Fruit fly (Drosophila melanogaster): ENCODE measurements around the gene Spindly.

Gene Spindly

DNA sequence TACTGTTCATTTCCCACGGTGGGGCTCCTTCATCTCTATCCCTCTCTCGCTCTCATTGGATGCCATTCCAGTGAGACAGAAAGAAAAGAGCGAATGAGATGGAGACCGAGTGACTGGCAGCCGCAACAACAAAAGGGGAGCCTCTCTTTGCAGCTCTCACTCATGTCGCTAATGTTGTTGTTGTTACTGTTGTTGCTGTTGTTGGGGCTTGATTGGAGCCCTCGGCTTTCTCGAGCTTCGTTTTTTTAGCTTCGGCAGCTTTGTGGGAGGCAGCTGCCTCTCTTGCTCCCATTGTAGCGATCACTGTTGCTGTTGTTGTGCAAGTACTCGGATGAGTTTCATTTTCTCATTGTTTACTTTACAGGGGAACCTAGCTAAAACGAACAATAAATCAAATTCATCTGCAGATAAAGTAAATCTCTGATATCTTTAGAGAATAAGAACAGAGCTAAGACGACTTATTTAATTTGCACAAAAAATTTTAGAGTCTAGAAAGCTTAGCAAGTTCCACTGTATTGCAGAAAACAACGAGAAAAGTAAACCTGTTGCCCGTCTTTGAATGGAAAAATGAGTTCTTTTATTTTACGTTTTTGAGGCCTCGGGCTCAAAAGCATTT is 4.2 kb upstream of the Spindly start (continued):
- TF ChIP-seq dmrt93B (GFP tag; optimal IDR thresholded peaks at IDR 0.05) (peak; percentile 73), Mio (GFP tag; optimal IDR thresholded peaks at IDR 0.05) (peak; percentile 24), rgr (GFP tag; optimal IDR thresholded peaks at IDR 0.05) (peak; percentile 80)

dm6 chr2L:3532973-3533525 is 2.9 kb upstream of the Spindly start:
- TF ChIP-seq sv (GFP tag; optimal IDR thresholded peaks at IDR 0.05) (no peak), psq (GFP tag; optimal IDR thresholded peaks at IDR 0.05) (peak; percentile 17), Hr78 (GFP tag; optimal IDR thresholded peaks at IDR 0.05) (no peak), dl (GFP tag; optimal IDR thresholded peaks at IDR 0.05; ENCODE audit: insufficient read depth in 1 of 2, partially characterized antibody in 2 of 2) (no peak), HLH106 (tag; optimal IDR thresholded peaks at IDR 0.05) (peak; percentile 20), foxo (GFP tag; optimal IDR thresholded peaks at IDR 0.05) (peak in 1 of 2 experiments; percentile 40), dsf (GFP tag; optimal IDR thresholded peaks at IDR 0.05; ENCODE audit: borderline replicate concordance) (no peak), Hr83 (GFP tag; optimal IDR thresholded peaks at IDR 0.05; ENCODE audit: poor library complexity, severe bottlenecking) (no peak), CrebA (GFP tag; optimal IDR thresholded peaks at IDR 0.05; ENCODE audit: borderline replicate concordance) (no peak), h (GFP tag; optimal IDR thresholded peaks at IDR 0.05) (peak; percentile 19), Abd-B (GFP tag; optimal IDR thresholded peaks at IDR 0.05) (no peak), ey (GFP tag; optimal IDR thresholded peaks at IDR 0.05) (peak; percentile 5), Dfd (GFP tag; optimal IDR thresholded peaks at IDR 0.05) (no peak), brk (GFP tag; optimal IDR thresholded peaks at IDR 0.05) (no peak), tai (GFP tag; optimal IDR thresholded peaks at IDR 0.05) (no peak), fru (GFP tag; optimal IDR thresholded peaks at IDR 0.05) (peak; percentile 2), dmrt93B (GFP tag; optimal IDR thresholded peaks at IDR 0.05) (no peak), woc (GFP tag; optimal IDR thresholded peaks at IDR 0.05) (no peak), usp (GFP tag; optimal IDR thresholded peaks at IDR 0.05) (no peak)

DNA sequence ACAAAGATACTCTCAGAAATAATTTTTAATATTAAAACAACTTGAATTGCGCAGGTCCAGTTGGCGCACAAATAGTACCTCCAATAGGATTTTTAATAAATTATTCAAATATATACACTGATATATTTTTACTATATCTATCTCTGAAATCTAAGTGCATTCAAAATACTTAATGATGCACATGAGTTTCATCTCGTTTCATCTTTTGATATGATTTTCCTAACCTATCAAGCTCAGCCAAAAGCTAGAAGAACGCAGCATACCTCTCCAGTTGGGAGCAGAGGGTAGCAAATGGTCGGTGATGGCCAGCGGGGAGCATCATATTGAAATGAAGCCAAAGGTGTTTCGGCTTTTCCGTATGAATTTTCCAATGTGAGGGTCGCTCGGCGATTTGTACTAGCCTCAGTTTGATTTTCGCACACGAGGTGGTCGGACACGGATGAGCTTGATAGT is 5.4 kb downstream of the Spindly start, which contains the start of gene CG8852:
Gene CG8852, plus strand, starts transcription at position 403 of the 453 bp plus-strand sequence.
- TF ChIP-seq CG9705 (GFP tag; optimal IDR thresholded peaks at IDR 0.05) (no peak), OdsH (GFP tag; optimal IDR thresholded peaks at IDR 0.05) (no peak), Dfd (GFP tag; optimal IDR thresholded peaks at IDR 0.05) (no peak), CrebA (GFP tag; optimal IDR thresholded peaks at IDR 0.05; ENCODE audit: borderline replicate concordance) (no peak), lola (GFP tag; optimal IDR thresholded peaks at IDR 0.05) (no peak), Jra (GFP tag; optimal IDR thresholded peaks at IDR 0.05) (no peak), psq (GFP tag; optimal IDR thresholded peaks at IDR 0.05) (no peak), sv (GFP tag; optimal IDR thresholded peaks at IDR 0.05) (no peak), pan (optimal IDR thresholded peaks at IDR 0.05) (no peak), Vsx2 (GFP tag; optimal IDR thresholded peaks at IDR 0.05; ENCODE audit: partially characterized antibody) (no peak), CG32264 (GFP tag; optimal IDR thresholded peaks at IDR 0.05) (no peak), jim (GFP tag; optimal IDR thresholded peaks at IDR 0.05) (no peak), ey (GFP tag; optimal IDR thresholded peaks at IDR 0.05) (no peak), br (GFP tag; optimal IDR thresholded peaks at IDR 0.05) (no peak)

dm6 chr2L:3523956-3524355 is 6.2 kb downstream of the Spindly start, which contains the start of gene Sr-CIV:
Gene Sr-CIV (minus strand): TSS chr2L:3524056.
- TF ChIP-seq CrebA (GFP tag; optimal IDR thresholded peaks at IDR 0.05; ENCODE audit: borderline replicate concordance) (no peak), fru (GFP tag; optimal IDR thresholded peaks at IDR 0.05) (no peak), Mio (GFP tag; optimal IDR thresholded peaks at IDR 0.05) (no peak), psq (GFP tag; optimal IDR thresholded peaks at IDR 0.05) (no peak), br (GFP tag; optimal IDR thresholded peaks at IDR 0.05) (no peak), woc (GFP tag; optimal IDR thresholded peaks at IDR 0.05) (no peak), GATAd (GFP tag; optimal IDR thresholded peaks at IDR 0.05) (no peak), usp (GFP tag; optimal IDR thresholded peaks at IDR 0.05) (no peak), CG9705 (GFP tag; optimal IDR thresholded peaks at IDR 0.05) (no peak), h (GFP tag; optimal IDR thresholded peaks at IDR 0.05) (no peak), CG32264 (GFP tag; optimal IDR thresholded peaks at IDR 0.05) (no peak), lola (GFP tag; optimal IDR thresholded peaks at IDR 0.05) (no peak), Sp1 (GFP tag; optimal IDR thresholded peaks at IDR 0.05) (no peak), N (GFP tag; optimal IDR thresholded peaks at IDR 0.05) (no peak), Hr78 (GFP tag; optimal IDR thresholded peaks at IDR 0.05) (no peak), Rel (GFP tag; optimal IDR thresholded peaks at IDR 0.05) (no peak), Rel (tag; optimal IDR thresholded peaks at IDR 0.05) (no peak)

All from whole organism, wandering third instar larva.